Worm (Caenorhabditis elegans) whole organism, L1 larva: Measurements from ENCODE around the gene C06E7.88.

Experiments
- efl-1 ChIP-seq, 4 experiments: fragments of 150-350 bp; optimal IDR thresholded peaks in 3 of 4; peaks in 1 of 4; 1 replicate in 1 of 4; 2 replicates in 3 of 4; lab custom pipeline; 2014; ENCODE audit warnings: missing biosample characterization in 2 of 4, missing genetic modification characterization in 2 of 4, missing genetic modification reagents in 2 of 4
- egl-27 ChIP-seq, 2 experiments: fragments of 150-350 bp in 1 of 2; sonication (generic microtip); optimal IDR thresholded peaks; 3 replicates each; lab custom pipeline; 2017 to 2018; ENCODE audit warnings: missing biosample characterization in 2 of 2, missing genetic modification characterization in 2 of 2, missing genetic modification reagents in 2 of 2
- ets-5 ChIP-seq: fragments of 200-800 bp; sonication (Bioruptor generic); IDR thresholded peaks from 2 replicates; pipeline ENCODE4 v1.3.6; 2022; ENCODE audit warnings: missing genetic modification characterization, missing compliant biosample characterization
- hlh-4 ChIP-seq: sonication (generic microtip); optimal IDR thresholded peaks from 2 replicates; lab custom pipeline; 2016; ENCODE audit warnings: mild to moderate bottlenecking, missing genetic modification characterization, missing compliant biosample characterization
- lir-3 ChIP-seq: sonication (generic microtip); optimal IDR thresholded peaks from 2 replicates; lab custom pipeline; 2016; ENCODE audit warnings: mild to moderate bottlenecking, missing genetic modification characterization, moderate library complexity, missing compliant biosample characterization; ENCODE audit not compliant: poor library complexity
- ztf-11 ChIP-seq, 2 experiments: sonication (generic microtip); optimal IDR thresholded peaks; 2 replicates each; lab custom pipeline; 2016 to 2017; ENCODE audit warnings: missing genetic modification characterization in 2 of 2, missing biosample characterization in 1 of 2, missing compliant biosample characterization in 1 of 2

DNA sequence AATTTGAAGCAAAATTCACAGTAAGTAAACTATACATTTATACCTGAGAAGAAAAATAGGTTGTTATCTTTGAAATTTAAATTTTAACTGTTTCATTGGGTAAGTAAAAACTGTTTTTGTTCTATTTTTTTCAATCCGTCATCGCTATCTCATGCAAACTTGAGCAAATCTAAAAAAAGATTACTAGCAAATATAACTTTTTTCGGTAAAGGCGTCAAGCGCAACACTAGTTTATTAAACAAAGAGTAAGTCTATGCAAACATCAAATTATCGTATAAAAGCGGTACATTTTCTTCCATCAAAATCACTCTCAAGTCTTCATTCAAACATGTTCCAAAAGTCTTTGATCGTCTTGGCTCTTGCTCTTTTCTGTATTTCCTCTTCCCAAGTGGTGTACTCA lies 28.1 kb upstream of the C06E7.88 start, which contains the start of gene nspb-6:
- TF ChIP-seq hlh-4 (no peak), efl-1 (optimal IDR thresholded peaks at IDR 0.05; lab: Kevin White, UChicago) (no peak), efl-1 (GFP tag; optimal IDR thresholded peaks at IDR 0.05 in 1 of 2; lab: Kevin White, UChicago) (no peak), ets-5 (GFP tag; lab: Robert Waterston, UW) (no peak), ztf-11 (tag; optimal IDR thresholded peaks at IDR 0.05; lab: Kevin White, UChicago) (no peak), lir-3 (tag; lab: Kevin White, UChicago) (no peak), egl-27 (tag; optimal IDR thresholded peaks at IDR 0.05; lab: Kevin White, UChicago) (no peak)
